Worm (Caenorhabditis elegans) whole organism, midembryonic: Measurements from ENCODE around the gene syp-1.

Experiments
- T22C8.4 ChIP-seq: fragments of 200-800 bp; sonication (Bioruptor generic); IDR thresholded peaks from 2 replicates; pipeline ENCODE4 v1.3.6; 2022; ENCODE audit warnings: missing genetic modification characterization, missing compliant biosample characterization
- cog-1 ChIP-seq: sonication (generic microtip); optimal IDR thresholded peaks from 2 replicates; lab custom pipeline; 2016; ENCODE audit warnings: missing genetic modification characterization, missing compliant biosample characterization
- flt-1 ChIP-seq: fragments of 200-800 bp; sonication (Bioruptor generic); IDR thresholded peaks from 2 replicates; pipeline ENCODE4 v1.3.6; 2022; ENCODE audit warnings: missing genetic modification characterization, missing compliant biosample characterization
- klf-2 ChIP-seq: fragments of 200-800 bp; sonication (Bioruptor generic); conservative IDR thresholded peaks from 2 replicates; pipeline ENCODE4 v1.3.6; 2022; ENCODE audit warnings: missing genetic modification reagents, missing genetic modification characterization, missing compliant biosample characterization
- med-1 ChIP-seq: sonication (generic microtip); optimal IDR thresholded peaks from 2 replicates; lab custom pipeline; 2017; ENCODE audit warnings: missing genetic modification characterization, mild to moderate bottlenecking, missing compliant biosample characterization, antibody characterized with exemption, missing genetic modification reagents; ENCODE audit not compliant: insufficient read depth
- ref-1 ChIP-seq: fragments of 200-800 bp; sonication (Bioruptor generic); conservative IDR thresholded peaks from 2 replicates; pipeline ENCODE4 v1.3.6; 2022; ENCODE audit warnings: missing genetic modification reagents, missing genetic modification characterization, missing compliant biosample characterization
- tab-1 ChIP-seq: fragments of 200-800 bp; sonication (Bioruptor generic); IDR thresholded peaks from 2 replicates; pipeline ENCODE4 v1.3.6; 2022; ENCODE audit warnings: missing genetic modification characterization, missing compliant biosample characterization
- ztf-23 ChIP-seq: fragments of 200-800 bp; sonication (Bioruptor generic); IDR thresholded peaks from 2 replicates; pipeline ENCODE4 v1.3.6; 2022; ENCODE audit warnings: missing genetic modification reagents, missing genetic modification characterization, missing compliant biosample characterization
- ztf-29 ChIP-seq: fragments of 200-800 bp; sonication (Bioruptor generic); IDR thresholded peaks from 2 replicates; pipeline ENCODE4 v1.3.6; 2022; ENCODE audit warnings: missing genetic modification reagents, missing genetic modification characterization, missing compliant biosample characterization

The syp-1 gene

DNA sequence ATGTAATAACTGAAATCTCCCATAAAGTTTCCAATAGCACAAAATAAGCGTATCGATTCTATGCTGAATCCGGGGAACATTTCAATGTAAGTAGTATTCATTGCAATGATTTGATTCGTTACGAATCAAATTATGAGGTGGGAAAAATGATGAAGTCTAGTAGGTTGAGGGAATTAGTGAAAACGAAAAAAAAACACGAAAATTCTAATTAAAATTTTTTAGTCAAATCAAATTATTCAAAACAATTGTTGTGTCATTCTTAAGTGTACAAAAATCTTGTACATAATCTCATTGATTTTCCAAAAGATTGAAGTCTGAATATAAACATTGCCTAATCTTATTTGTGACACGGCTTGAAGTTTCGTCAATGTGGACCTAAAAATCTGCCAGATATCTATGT, 20.4 kb downstream of the syp-1 start, which contains the start of gene srw-29:
Gene srw-29 (minus strand): TSS at position 101 of the 400 bp plus-strand sequence.
- TF ChIP-seq cog-1 (no peak), ztf-29 (no peak), flt-1 (GFP tag; lab: Robert Waterston, UW) (no peak), ztf-23 (no peak), klf-2 (GFP tag; lab: Robert Waterston, UW) (no peak), med-1 (GFP tag; lab: Kevin White, UChicago) (no peak), tab-1 (GFP tag; lab: Robert Waterston, UW) (no peak), ref-1 (no peak), T22C8.4 (GFP tag; lab: Robert Waterston, UW) (no peak)

DNA sequence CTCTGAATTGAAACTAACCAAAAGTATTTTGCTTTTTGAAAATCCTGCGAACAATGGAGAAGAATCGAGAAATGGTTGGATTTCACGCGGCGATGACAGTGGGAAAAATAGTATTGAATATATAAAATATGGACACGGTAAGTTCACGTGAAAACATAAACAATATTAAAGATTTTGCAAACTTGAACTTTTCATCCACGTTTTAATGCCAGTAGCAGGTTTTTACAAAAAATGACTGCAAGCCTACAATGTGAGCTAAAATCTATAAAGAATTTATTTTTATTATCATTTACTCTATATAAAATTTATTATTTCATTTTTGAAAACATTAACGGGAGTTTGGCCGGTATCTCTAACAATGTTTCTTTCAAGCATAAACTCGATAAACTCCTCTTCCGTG, 25.4 kb downstream of the syp-1 start, which contains the start of gene F26D2.10:
Gene F26D2.10 (minus strand): TSS at position 101 of the 400 bp plus-strand sequence.
- TF ChIP-seq ztf-29, result no peak

DNA sequence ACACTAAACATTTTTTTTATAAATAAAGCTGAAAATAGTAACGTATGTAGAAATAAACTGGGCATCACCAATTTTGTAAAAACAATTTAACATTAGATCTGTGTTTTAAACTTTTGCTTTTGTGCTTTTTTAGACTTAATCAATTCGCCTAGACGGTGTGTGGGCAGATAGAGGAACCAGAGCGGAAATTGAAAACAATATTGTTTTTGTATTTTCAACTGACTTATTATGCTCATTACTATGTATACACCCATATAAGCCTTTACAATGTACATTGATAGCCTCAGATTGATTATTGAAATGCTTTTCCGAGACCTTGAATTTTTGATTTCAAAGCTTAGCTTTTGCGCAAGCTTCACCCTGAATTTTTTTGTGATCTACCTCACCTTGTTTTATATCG, 25.9 kb downstream of the syp-1 start, which contains the start of gene str-73:
Gene str-73 (plus strand): TSS at position 301 of the 400 bp plus-strand sequence.
- TF ChIP-seq klf-2 (GFP tag; lab: Robert Waterston, UW) (no peak), cog-1 (no peak), ref-1 (no peak), med-1 (GFP tag; lab: Kevin White, UChicago) (no peak), T22C8.4 (GFP tag; lab: Robert Waterston, UW) (no peak), ztf-23 (no peak), tab-1 (GFP tag; lab: Robert Waterston, UW) (no peak), flt-1 (GFP tag; lab: Robert Waterston, UW) (no peak), ztf-29 (no peak)

DNA sequence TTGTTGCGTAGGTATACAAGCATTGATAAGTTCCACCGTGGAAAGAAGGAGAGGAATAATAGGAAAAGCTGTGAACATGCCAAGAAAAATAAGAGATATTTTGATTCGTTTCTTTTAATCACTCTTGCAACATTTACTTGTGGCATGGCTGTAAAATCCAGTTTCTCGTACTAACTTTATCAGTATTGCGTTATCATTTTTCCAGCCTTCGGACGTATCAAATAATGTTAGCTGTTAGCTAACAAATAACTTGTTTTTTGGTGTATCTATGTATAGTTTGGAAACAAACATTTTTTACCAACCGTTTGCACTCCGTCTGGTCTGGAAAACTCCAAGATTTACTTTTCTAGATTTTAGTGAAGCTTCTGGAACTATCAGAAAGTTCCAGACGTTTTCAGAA, 29.4 kb downstream of the syp-1 start, which contains the start of gene clec-234:
Gene clec-234 (minus strand): TSS at position 101 of the 400 bp plus-strand sequence.
- TF ChIP-seq tab-1 (GFP tag; lab: Robert Waterston, UW) (no peak), klf-2 (GFP tag; lab: Robert Waterston, UW) (no peak), ztf-29 (no peak), cog-1 (no peak), flt-1 (GFP tag; lab: Robert Waterston, UW) (no peak), T22C8.4 (GFP tag; lab: Robert Waterston, UW) (no peak), med-1 (GFP tag; lab: Kevin White, UChicago) (no peak), ref-1 (no peak), ztf-23 (no peak)

DNA sequence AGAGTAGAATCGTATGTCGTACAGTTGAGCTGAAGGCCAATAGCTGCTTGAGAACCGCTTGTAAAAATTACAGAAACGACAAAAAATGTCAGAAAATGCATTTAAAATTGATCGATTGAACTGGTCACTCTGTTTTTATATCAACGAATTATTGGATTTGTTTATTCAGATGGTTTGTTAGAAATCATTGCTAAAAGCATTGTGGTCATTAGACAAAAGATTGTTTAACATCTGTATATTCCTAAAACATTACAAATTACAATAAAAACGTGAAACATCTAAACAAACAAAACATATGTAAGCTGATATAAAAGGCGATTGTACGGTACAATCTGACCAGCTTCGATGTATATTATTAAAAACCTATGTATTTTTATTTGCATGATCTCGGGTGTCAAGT, 31.4 kb downstream of the syp-1 start, which contains the start of the genes F26D2.13 and F26D2.14:
Gene F26D2.13 (minus strand): TSS at position 101 of the 400 bp plus-strand sequence.
Gene F26D2.14 (plus strand): TSS at position 346 of the 400 bp plus-strand sequence.
- no peak for TF ChIP-seq ztf-29

DNA sequence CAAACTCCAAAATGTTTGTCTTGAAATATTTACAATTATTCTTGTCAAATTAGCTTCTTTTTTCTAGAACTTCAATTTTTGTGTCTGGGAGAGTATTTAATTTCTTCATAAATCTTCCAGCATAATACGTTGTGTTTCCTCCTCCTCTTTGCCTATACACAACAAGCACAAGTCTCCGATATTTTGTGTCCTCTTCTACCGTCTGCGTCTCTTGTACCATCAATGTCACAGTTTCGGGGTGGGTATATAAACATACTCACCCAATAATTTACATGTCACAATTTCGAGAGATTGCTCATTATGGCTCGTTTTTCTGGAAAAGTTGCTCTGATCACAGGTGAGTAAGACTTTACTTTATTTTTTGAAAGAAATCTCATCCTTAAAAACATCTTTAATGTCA, 33.5 kb downstream of the syp-1 start, which contains the start of gene F26D2.15:
Gene F26D2.15 (plus strand): TSS at position 301 of the 400 bp plus-strand sequence.
- TF ChIP-seq T22C8.4 (GFP tag; lab: Robert Waterston, UW) (no peak), ztf-23 (no peak), cog-1 (no peak), ztf-29 (no peak), flt-1 (GFP tag; lab: Robert Waterston, UW) (no peak), klf-2 (GFP tag; lab: Robert Waterston, UW) (no peak), med-1 (GFP tag; lab: Kevin White, UChicago) (no peak), ref-1 (no peak), tab-1 (GFP tag; lab: Robert Waterston, UW) (no peak)

DNA sequence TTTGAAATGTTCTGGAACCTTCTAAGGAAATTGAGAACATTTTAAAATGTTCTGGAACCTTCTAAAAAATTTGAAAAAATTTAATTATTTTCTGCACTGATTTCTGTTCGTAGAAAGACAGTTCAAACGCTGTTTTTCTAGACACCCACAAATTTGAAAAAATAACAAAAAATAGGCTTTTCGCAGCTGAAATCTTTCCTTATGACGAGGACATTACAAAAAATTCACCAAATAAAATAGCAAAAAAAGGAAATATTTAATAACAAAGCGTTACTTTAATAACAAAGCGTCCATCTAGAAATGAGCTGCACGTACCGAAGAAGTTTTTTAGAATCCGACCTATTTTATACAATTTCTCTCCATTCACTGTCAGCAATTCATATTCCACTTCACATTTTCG, 39.6 kb downstream of the syp-1 start, which contains the start of gene srh-141:
Gene srh-141 (plus strand): TSS at position 301 of the 400 bp plus-strand sequence.
- TF ChIP-seq med-1 (GFP tag; lab: Kevin White, UChicago) (no peak), ztf-29 (no peak), flt-1 (GFP tag; lab: Robert Waterston, UW) (no peak), tab-1 (GFP tag; lab: Robert Waterston, UW) (no peak), ztf-23 (no peak), T22C8.4 (GFP tag; lab: Robert Waterston, UW) (no peak), ref-1 (no peak), cog-1 (no peak)

DNA sequence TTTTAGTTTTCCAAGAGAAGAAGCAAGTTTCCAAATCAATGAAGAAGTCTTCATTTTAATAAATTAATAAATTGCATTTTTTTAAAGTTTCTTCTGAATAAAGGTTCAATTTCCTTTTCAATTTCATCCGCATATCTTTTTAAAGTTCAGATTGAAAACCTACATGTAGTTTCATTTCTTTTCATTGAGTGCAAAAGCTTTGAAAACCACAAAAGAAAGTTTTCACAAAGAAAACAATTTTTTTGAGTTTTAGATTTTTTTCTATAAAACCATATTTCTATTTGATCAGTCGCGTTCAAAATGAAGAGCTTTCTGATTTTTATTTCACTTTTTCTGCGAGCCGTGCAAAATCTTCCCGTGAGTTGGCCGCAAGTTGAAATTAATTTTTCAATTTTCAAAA, 41.6 kb downstream of the syp-1 start, which contains the start of gene T08G3.6:
Gene T08G3.6 (plus strand): TSS at position 301 of the 400 bp plus-strand sequence.
- TF ChIP-seq T22C8.4 (GFP tag; lab: Robert Waterston, UW), result no peak
- no peak for TF ChIP-seq ztf-29
- no peak for TF ChIP-seq med-1 (GFP tag; lab: Kevin White, UChicago)
- no peak for TF ChIP-seq klf-2 (GFP tag; lab: Robert Waterston, UW)
- TF ChIP-seq ztf-23, result no peak
- TF ChIP-seq flt-1 (GFP tag; lab: Robert Waterston, UW), result no peak
- no peak for TF ChIP-seq ref-1
- TF ChIP-seq cog-1, result no peak
- no peak for TF ChIP-seq tab-1 (GFP tag; lab: Robert Waterston, UW)

DNA sequence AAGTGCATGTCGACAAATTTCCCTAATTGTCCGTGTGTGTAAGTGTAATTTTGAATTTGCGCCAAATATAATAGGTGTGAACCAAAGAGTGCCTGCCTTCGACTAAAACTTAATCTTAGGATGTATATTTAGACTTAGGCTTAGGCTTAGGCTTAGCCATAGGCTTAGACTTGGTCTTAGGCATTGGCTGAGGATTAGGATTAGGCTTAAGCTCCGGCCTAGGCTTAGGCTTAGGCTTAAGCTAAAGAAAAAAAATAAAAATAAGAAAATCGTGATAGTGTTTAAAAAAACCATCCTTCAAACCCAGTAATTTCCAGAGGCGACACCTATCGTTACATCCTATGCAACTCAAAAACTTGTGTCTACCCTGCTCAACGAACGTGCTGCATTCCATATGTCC, 42.1 kb downstream of the syp-1 start:
- TF ChIP-seq ztf-29 (no peak), cog-1 (no peak), klf-2 (GFP tag; lab: Robert Waterston, UW) (no peak), ref-1 (no peak), med-1 (GFP tag; lab: Kevin White, UChicago) (no peak), flt-1 (GFP tag; lab: Robert Waterston, UW) (no peak), tab-1 (GFP tag; lab: Robert Waterston, UW) (no peak), T22C8.4 (GFP tag; lab: Robert Waterston, UW) (no peak), ztf-23 (no peak)

DNA sequence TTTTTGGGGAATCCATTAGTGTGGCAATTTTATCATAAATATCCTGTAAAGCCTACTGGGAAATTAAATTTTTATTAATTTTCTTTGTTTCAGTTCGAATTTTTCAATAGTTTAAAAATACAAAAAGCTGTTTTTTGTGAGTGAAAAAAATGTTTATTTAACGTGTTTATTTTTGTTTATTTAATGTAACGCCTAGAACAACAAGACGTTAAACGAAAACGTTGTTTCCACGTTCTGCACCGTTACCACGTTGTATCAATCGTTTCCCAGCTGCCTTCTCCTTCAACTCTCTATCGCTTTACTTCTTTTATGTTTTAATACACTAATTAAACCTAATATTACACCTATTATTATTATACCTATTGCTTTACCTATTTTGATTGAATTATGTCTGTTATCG, 43.7 kb downstream of the syp-1 start, which contains the start of gene T08G3.13:
Gene T08G3.13 (plus strand): TSS at position 301 of the 400 bp plus-strand sequence.
- no peak for TF ChIP-seq T22C8.4 (GFP tag; lab: Robert Waterston, UW)
- no peak for TF ChIP-seq klf-2 (GFP tag; lab: Robert Waterston, UW)
- TF ChIP-seq ztf-23, result no peak
- TF ChIP-seq ztf-29, result no peak
- no peak for TF ChIP-seq flt-1 (GFP tag; lab: Robert Waterston, UW)
- no peak for TF ChIP-seq ref-1
- TF ChIP-seq tab-1 (GFP tag; lab: Robert Waterston, UW), result no peak
- no peak for TF ChIP-seq cog-1
- TF ChIP-seq med-1 (GFP tag; lab: Kevin White, UChicago), result no peak
